Worm (Caenorhabditis elegans) whole organism, mixed stage, embryonic: ENCODE data around the gene nlp-70.
A peak's percentile ranks its signal among the peaks of the same experiment; 100 is the strongest.

ENCODE experiments used
- M03D4.4 ChIP-seq: sonication (generic microtip); optimal IDR thresholded peaks from 2 replicates; lab custom pipeline; 2017; ENCODE audit warnings: mild to moderate bottlenecking, missing genetic modification characterization, missing compliant biosample characterization
- bed-3 ChIP-seq: fragments of 200-800 bp; sonication (Bioruptor generic); optimal IDR thresholded peaks from 3 replicates; lab custom pipeline; 2018; ENCODE audit warnings: mild to moderate bottlenecking, missing genetic modification characterization, moderate library complexity, missing compliant biosample characterization
- blmp-1 ChIP-seq: fragments of 150-350 bp; optimal IDR thresholded peaks from 2 replicates; lab custom pipeline; 2014; ENCODE audit warnings: missing biosample characterization, missing genetic modification characterization
- ceh-39 ChIP-seq: fragments of 150-350 bp; optimal IDR thresholded peaks from 2 replicates; lab custom pipeline; 2014; ENCODE audit warnings: missing biosample characterization, missing genetic modification characterization
- ceh-43 ChIP-seq: fragments of 200-800 bp; sonication (Bioruptor generic); optimal IDR thresholded peaks from 2 replicates; lab custom pipeline; 2018; ENCODE audit warnings: mild to moderate bottlenecking, missing genetic modification characterization, moderate library complexity, missing compliant biosample characterization
- ceh-83 ChIP-seq: fragments of 200-800 bp; sonication (Bioruptor generic); optimal IDR thresholded peaks from 2 replicates; lab custom pipeline; 2018; ENCODE audit warnings: mild to moderate bottlenecking, missing genetic modification characterization, missing compliant biosample characterization
- ces-1 ChIP-seq: fragments of 150-350 bp; optimal IDR thresholded peaks from 2 replicates; lab custom pipeline; 2014; ENCODE audit warnings: missing biosample characterization, missing genetic modification reagents, missing genetic modification characterization
- cnd-1 ChIP-seq: fragments of 200-800 bp; sonication (Bioruptor generic); optimal IDR thresholded peaks from 2 replicates; lab custom pipeline; 2018; ENCODE audit warnings: mild to moderate bottlenecking, missing genetic modification characterization, missing compliant biosample characterization
- drap-1 ChIP-seq: fragments of 200-800 bp; sonication (Bioruptor generic); optimal IDR thresholded peaks from 3 replicates; lab custom pipeline; 2018; ENCODE audit warnings: mild to moderate bottlenecking, missing genetic modification characterization, missing compliant biosample characterization
- flh-1 ChIP-seq: fragments of 200-800 bp; sonication (Bioruptor generic); optimal IDR thresholded peaks from 2 replicates; lab custom pipeline; 2018; ENCODE audit warnings: mild to moderate bottlenecking, missing genetic modification characterization, moderate library complexity, missing compliant biosample characterization
- ham-2 ChIP-seq: fragments of 200-800 bp; sonication (Bioruptor generic); optimal IDR thresholded peaks from 2 replicates; lab custom pipeline; 2018; ENCODE audit warnings: mild to moderate bottlenecking, missing genetic modification characterization, missing compliant biosample characterization
- hlh-1 ChIP-seq: fragments of 150-350 bp; optimal IDR thresholded peaks from 2 replicates; lab custom pipeline; 2014; ENCODE audit warnings: missing biosample characterization, missing genetic modification reagents, missing genetic modification characterization
- lin-13 ChIP-seq: fragments of 150-350 bp; optimal IDR thresholded peaks from 2 replicates; lab custom pipeline; 2014; ENCODE audit warnings: missing biosample characterization, missing genetic modification characterization
- lin-32 ChIP-seq: fragments of 200-800 bp; sonication (Bioruptor generic); optimal IDR thresholded peaks from 2 replicates; lab custom pipeline; 2018; ENCODE audit warnings: mild to moderate bottlenecking, missing genetic modification characterization, missing compliant biosample characterization
- lsy-2 ChIP-seq: fragments of 150-350 bp; optimal IDR thresholded peaks from 2 replicates; lab custom pipeline; 2014; ENCODE audit warnings: missing biosample characterization, missing genetic modification characterization
- mab-5 ChIP-seq: fragments of 150-350 bp; optimal IDR thresholded peaks from 2 replicates; lab custom pipeline; 2014; ENCODE audit warnings: missing biosample characterization, missing genetic modification characterization
- mep-1 ChIP-seq: fragments of 150-350 bp; optimal IDR thresholded peaks from 2 replicates; lab custom pipeline; 2017; ENCODE audit warnings: missing biosample characterization, missing genetic modification reagents, missing genetic modification characterization, inconsistent platforms
- mls-2 ChIP-seq: sonication (generic microtip); optimal IDR thresholded peaks from 2 replicates; lab custom pipeline; 2016; ENCODE audit warnings: mild to moderate bottlenecking, missing genetic modification characterization, moderate library complexity, missing compliant biosample characterization
- nhr-12 ChIP-seq: fragments of 150-350 bp; optimal IDR thresholded peaks from 2 replicates; lab custom pipeline; 2014; ENCODE audit warnings: missing biosample characterization, missing genetic modification characterization
- nhr-2 ChIP-seq: fragments of 150-350 bp; optimal IDR thresholded peaks from 2 replicates; lab custom pipeline; 2014; ENCODE audit warnings: missing biosample characterization, missing genetic modification characterization
- nhr-28 ChIP-seq: fragments of 150-350 bp; optimal IDR thresholded peaks from 2 replicates; lab custom pipeline; 2014; ENCODE audit warnings: missing biosample characterization, missing genetic modification characterization
- nhr-76 ChIP-seq: sonication (generic microtip); optimal IDR thresholded peaks from 2 replicates; lab custom pipeline; 2017; ENCODE audit warnings: missing biosample characterization, missing genetic modification characterization
- sem-2 ChIP-seq: fragments of 200-800 bp; sonication (Bioruptor generic); optimal IDR thresholded peaks from 2 replicates; lab custom pipeline; 2018; ENCODE audit warnings: mild to moderate bottlenecking, missing genetic modification characterization, missing compliant biosample characterization
- snpc-4 ChIP-seq: fragments of 150-350 bp; optimal IDR thresholded peaks from 2 replicates; lab custom pipeline; 2014; ENCODE audit warnings: missing biosample characterization, missing genetic modification characterization
- sptf-1 ChIP-seq: sonication (generic microtip); optimal IDR thresholded peaks from 2 replicates; lab custom pipeline; 2017; ENCODE audit warnings: mild to moderate bottlenecking, missing genetic modification characterization, moderate library complexity, missing compliant biosample characterization
- tbx-8 ChIP-seq: fragments of 200-800 bp; sonication (Bioruptor generic); optimal IDR thresholded peaks from 2 replicates; lab custom pipeline; 2018; ENCODE audit warnings: mild to moderate bottlenecking, missing genetic modification characterization, moderate library complexity, missing compliant biosample characterization
- unc-120 ChIP-seq: sonication (generic microtip); optimal IDR thresholded peaks from 2 replicates; lab custom pipeline; 2017; ENCODE audit warnings: missing genetic modification characterization, missing compliant biosample characterization; ENCODE audit not compliant: poor library complexity, severe bottlenecking
- unc-39 ChIP-seq: fragments of 150-350 bp; optimal IDR thresholded peaks from 2 replicates; lab custom pipeline; 2014; ENCODE audit warnings: missing biosample characterization, missing genetic modification characterization
- unc-62 ChIP-seq: fragments of 150-350 bp; optimal IDR thresholded peaks from 2 replicates; lab custom pipeline; 2014; ENCODE audit warnings: missing biosample characterization, missing genetic modification reagents, missing genetic modification characterization
- zip-8 ChIP-seq: fragments of 150-350 bp; optimal IDR thresholded peaks from 2 replicates; lab custom pipeline; 2014; ENCODE audit warnings: missing biosample characterization, missing genetic modification characterization
- ztf-11 ChIP-seq: fragments of 150-350 bp; optimal IDR thresholded peaks from 2 replicates; lab custom pipeline; 2014; ENCODE audit warnings: missing biosample characterization, missing genetic modification characterization

The nlp-70 gene

DNA sequence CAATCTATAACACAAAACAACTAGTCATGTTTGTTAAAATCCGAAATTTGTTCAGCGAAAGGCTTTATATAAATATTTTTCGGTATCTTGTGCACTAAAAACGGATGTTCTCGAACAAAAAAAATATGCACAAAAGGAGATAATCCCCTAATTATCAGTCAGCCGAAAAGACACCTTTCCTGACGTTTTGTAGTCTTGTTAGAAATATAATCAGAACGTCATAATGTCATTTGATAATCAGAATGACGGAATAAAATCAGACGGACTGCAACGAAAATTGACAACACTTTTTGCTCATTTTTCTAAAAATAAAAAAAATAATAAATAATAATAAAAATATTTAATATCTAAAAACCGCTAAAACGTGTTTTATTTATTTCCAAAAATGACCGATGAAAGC, 11.2 kb upstream of the nlp-70 start:
- TF ChIP-seq zip-8 (tag; lab: Kevin White, UChicago): no peak
- no peak for TF ChIP-seq sptf-1
- no peak for TF ChIP-seq nhr-12 (tag; lab: Kevin White, UChicago)
- no peak for TF ChIP-seq ceh-83 (GFP tag; lab: Kevin White, UChicago)
- TF ChIP-seq mls-2: no peak
- TF ChIP-seq unc-39 (tag; lab: Kevin White, UChicago): no peak
- no peak for TF ChIP-seq nhr-28 (tag; lab: Kevin White, UChicago)
- TF ChIP-seq tbx-8 (GFP tag; lab: Kevin White, UChicago): no peak
- no peak for TF ChIP-seq unc-120 (tag; lab: Kevin White, UChicago)
- TF ChIP-seq nhr-76 (tag; lab: Kevin White, UChicago): no peak
- no peak for TF ChIP-seq unc-62 (GFP tag; lab: Kevin White, UChicago)
- TF ChIP-seq drap-1 (GFP tag; lab: Kevin White, UChicago): no peak
- TF ChIP-seq lin-32: no peak
- TF ChIP-seq mab-5: no peak
- no peak for TF ChIP-seq M03D4.4 (tag; lab: Kevin White, UChicago)

DNA sequence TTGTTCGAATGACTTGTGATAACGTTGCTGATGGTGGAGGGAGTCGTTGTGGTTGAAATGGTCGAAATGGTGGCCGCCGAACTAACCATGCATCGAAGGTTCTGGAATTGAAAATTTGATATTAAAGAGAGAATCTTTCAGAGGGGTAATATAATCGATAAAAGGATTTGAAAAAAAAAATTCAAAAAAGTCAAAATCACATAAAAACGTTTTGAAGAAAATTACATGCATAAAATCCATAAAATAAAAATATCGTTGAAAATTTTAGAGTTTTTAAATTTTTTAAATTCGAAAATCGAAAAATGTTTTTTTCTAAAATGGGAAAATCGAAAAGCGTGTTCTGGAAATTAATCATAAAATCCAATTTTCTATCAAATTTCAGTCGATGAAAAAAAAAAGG, 8.9 kb upstream of the nlp-70 start, which contains the start of gene npr-5:
npr-5 (minus strand) TSS at position 101 of the 400 bp plus-strand sequence.
- no peak for TF ChIP-seq ceh-43
- TF ChIP-seq unc-39 (tag; lab: Kevin White, UChicago): no peak
- no peak for TF ChIP-seq lsy-2 (tag; lab: Kevin White, UChicago)
- TF ChIP-seq snpc-4: no peak
- no peak for TF ChIP-seq sem-2 (GFP tag; lab: Kevin White, UChicago)
- no peak for TF ChIP-seq ceh-39 (tag; lab: Kevin White, UChicago)
- TF ChIP-seq, all 35 proteins: peak for 0

DNA sequence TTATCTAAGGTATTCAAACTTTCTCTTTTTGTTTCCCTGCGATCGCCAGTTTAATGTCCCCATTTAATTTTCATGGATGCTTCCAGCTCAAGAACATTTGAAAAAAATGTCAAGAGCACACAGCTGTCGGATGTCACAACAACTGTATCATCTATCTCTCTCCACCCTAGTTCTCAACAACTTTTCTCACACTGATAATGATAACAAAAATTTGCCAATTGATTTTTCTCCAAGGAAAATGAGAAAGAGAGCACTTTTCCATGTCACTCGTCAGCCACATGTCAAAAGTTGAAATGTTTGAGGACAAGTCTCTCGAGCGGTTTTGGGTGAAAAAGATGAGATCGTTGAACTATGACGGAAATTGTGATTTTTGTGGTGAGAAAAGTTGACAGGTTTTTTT, 8.4 kb upstream of the nlp-70 start:
- TF ChIP-seq mep-1 (tag; lab: Kevin White, UChicago) (no peak), snpc-4 (no peak), unc-62 (GFP tag; lab: Kevin White, UChicago) (peak; percentile 97), lsy-2 (tag; lab: Kevin White, UChicago) (no peak), cnd-1 (tag; lab: Kevin White, UChicago) (no peak), ces-1 (GFP tag; lab: Kevin White, UChicago) (no peak), tbx-8 (GFP tag; lab: Kevin White, UChicago) (no peak), ztf-11 (tag; lab: Kevin White, UChicago) (no peak), flh-1 (GFP tag; lab: Kevin White, UChicago) (no peak), lin-13 (tag; lab: Kevin White, UChicago) (no peak), nhr-2 (tag; lab: Kevin White, UChicago) (no peak), mab-5 (no peak), bed-3 (no peak), nhr-76 (tag; lab: Kevin White, UChicago) (no peak), zip-8 (tag; lab: Kevin White, UChicago) (no peak), drap-1 (GFP tag; lab: Kevin White, UChicago) (no peak), nhr-12 (tag; lab: Kevin White, UChicago) (no peak), lin-32 (no peak), nhr-28 (tag; lab: Kevin White, UChicago) (no peak), mls-2 (no peak), M03D4.4 (tag; lab: Kevin White, UChicago) (no peak), unc-120 (tag; lab: Kevin White, UChicago) (peak; percentile 14), unc-39 (tag; lab: Kevin White, UChicago) (no peak), hlh-1 (tag; lab: Kevin White, UChicago) (peak; percentile 41), ham-2 (GFP tag; lab: Kevin White, UChicago) (no peak)
- TF ChIP-seq, all 35 proteins: peak for 3

DNA sequence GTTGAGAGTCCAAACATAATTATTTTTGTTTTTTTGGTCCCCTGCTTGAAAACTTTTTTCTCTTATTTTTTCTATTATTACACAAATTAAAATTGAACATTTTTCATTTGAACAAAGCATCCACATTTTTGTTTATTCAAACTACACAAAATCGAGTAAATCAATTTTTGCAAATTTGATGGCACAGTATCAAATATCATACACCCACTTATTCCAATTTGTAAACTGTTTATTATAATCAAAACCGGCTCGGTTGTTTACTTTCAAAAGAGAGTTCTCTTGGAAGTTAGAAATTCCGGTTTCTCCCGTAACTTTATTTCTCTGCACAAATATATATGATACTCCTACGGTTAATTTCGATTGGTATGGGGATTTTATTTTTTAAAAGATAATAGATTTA, 4.7 kb downstream of the nlp-70 start, which contains the start of gene lgc-26:
lgc-26 (plus strand) TSS at position 301 of the 400 bp plus-strand sequence.
- TF ChIP-seq mls-2 (no peak), mab-5 (no peak), ceh-43 (no peak), hlh-1 (tag; lab: Kevin White, UChicago) (no peak), ham-2 (GFP tag; lab: Kevin White, UChicago) (no peak), nhr-28 (tag; lab: Kevin White, UChicago) (no peak), lin-32 (no peak), unc-39 (tag; lab: Kevin White, UChicago) (no peak), blmp-1 (tag; lab: Kevin White, UChicago) (no peak), ceh-83 (GFP tag; lab: Kevin White, UChicago) (no peak), drap-1 (GFP tag; lab: Kevin White, UChicago) (no peak), unc-120 (tag; lab: Kevin White, UChicago) (no peak), tbx-8 (GFP tag; lab: Kevin White, UChicago) (no peak), unc-62 (GFP tag; lab: Kevin White, UChicago) (no peak), sptf-1 (no peak), nhr-2 (tag; lab: Kevin White, UChicago) (no peak), mep-1 (tag; lab: Kevin White, UChicago) (no peak), snpc-4 (no peak), ces-1 (GFP tag; lab: Kevin White, UChicago) (no peak), nhr-12 (tag; lab: Kevin White, UChicago) (no peak)
